Worm (Caenorhabditis elegans) whole organism, L2 larva: ENCODE data around the gene C54E10.11.

Source experiments
- C34F6.9 ChIP-seq: fragments of 150-350 bp; optimal IDR thresholded peaks from 2 replicates; lab custom pipeline; 2014; ENCODE audit warnings: missing biosample characterization, missing genetic modification characterization
- ZK546.5 ChIP-seq: sonication (generic microtip); optimal IDR thresholded peaks from 2 replicates; lab custom pipeline; 2017; ENCODE audit warnings: missing biosample characterization, missing genetic modification characterization
- aly-2 ChIP-seq: fragments of 150-350 bp; optimal IDR thresholded peaks from 2 replicates; lab custom pipeline; 2014; ENCODE audit warnings: missing biosample characterization, missing genetic modification characterization
- blmp-1 ChIP-seq: sonication (generic microtip); optimal IDR thresholded peaks from 2 replicates; lab custom pipeline; 2017; ENCODE audit warnings: missing genetic modification characterization, mild to moderate bottlenecking, missing compliant biosample characterization, antibody characterized with exemption, moderate library complexity; ENCODE audit not compliant: insufficient read depth
- ceh-16 ChIP-seq: fragments of 150-350 bp; optimal IDR thresholded peaks from 2 replicates; lab custom pipeline; 2014; ENCODE audit warnings: missing biosample characterization, missing genetic modification characterization
- ceh-82 ChIP-seq: fragments of 150-350 bp; optimal IDR thresholded peaks from 2 replicates; lab custom pipeline; 2014; ENCODE audit warnings: missing biosample characterization, missing genetic modification characterization
- crh-2 ChIP-seq: sonication (generic microtip); optimal IDR thresholded peaks from 2 replicates; lab custom pipeline; 2017; ENCODE audit warnings: missing biosample characterization, missing genetic modification characterization
- dmd-4 ChIP-seq: sonication (generic microtip); optimal IDR thresholded peaks from 2 replicates; lab custom pipeline; 2017; ENCODE audit warnings: missing biosample characterization, missing genetic modification characterization
- elt-1 ChIP-seq: fragments of 150-350 bp; optimal IDR thresholded peaks from 2 replicates; lab custom pipeline; 2014; ENCODE audit warnings: missing biosample characterization, missing genetic modification characterization
- elt-3 ChIP-seq: sonication (generic microtip); optimal IDR thresholded peaks from 2 replicates; lab custom pipeline; 2017; ENCODE audit warnings: missing biosample characterization, missing genetic modification characterization
- fos-1 ChIP-seq: fragments of 150-350 bp; optimal IDR thresholded peaks from 2 replicates; lab custom pipeline; 2014; ENCODE audit warnings: missing biosample characterization, missing genetic modification characterization
- gmeb-1 ChIP-seq: fragments of 150-350 bp; optimal IDR thresholded peaks from 2 replicates; lab custom pipeline; 2014; ENCODE audit warnings: missing biosample characterization, missing genetic modification characterization
- lin-13 ChIP-seq: fragments of 150-350 bp; optimal IDR thresholded peaks from 2 replicates; lab custom pipeline; 2014; ENCODE audit warnings: missing biosample characterization, missing genetic modification reagents, missing genetic modification characterization
- lsy-2 ChIP-seq, 2 experiments: fragments of 150-350 bp in 1 of 2; sonication (generic microtip) in 1 of 2; optimal IDR thresholded peaks; 2 replicates each; lab custom pipeline; 2014 to 2017; ENCODE audit warnings: missing biosample characterization in 2 of 2, missing genetic modification characterization in 2 of 2
- mab-5 ChIP-seq: fragments of 150-350 bp; optimal IDR thresholded peaks from 2 replicates; lab custom pipeline; 2014; ENCODE audit warnings: missing biosample characterization, missing genetic modification characterization
- mbf-1 ChIP-seq: sonication (generic microtip); optimal IDR thresholded peaks from 2 replicates; lab custom pipeline; 2017; ENCODE audit warnings: missing biosample characterization, missing genetic modification characterization
- nhr-10 ChIP-seq: sonication (generic microtip); optimal IDR thresholded peaks from 2 replicates; lab custom pipeline; 2017; ENCODE audit warnings: missing biosample characterization, missing genetic modification characterization
- nhr-11 ChIP-seq: fragments of 150-350 bp; optimal IDR thresholded peaks from 2 replicates; lab custom pipeline; 2014; ENCODE audit warnings: missing biosample characterization, missing genetic modification characterization
- nhr-12 ChIP-seq: fragments of 150-350 bp; optimal IDR thresholded peaks from 2 replicates; lab custom pipeline; 2014; ENCODE audit warnings: missing biosample characterization, missing genetic modification characterization
- nhr-21 ChIP-seq: fragments of 150-350 bp; optimal IDR thresholded peaks from 2 replicates; lab custom pipeline; 2014; ENCODE audit warnings: missing biosample characterization, missing genetic modification characterization
- nhr-23 ChIP-seq: fragments of 150-350 bp; optimal IDR thresholded peaks from 2 replicates; lab custom pipeline; 2014; ENCODE audit warnings: missing biosample characterization, missing genetic modification reagents, missing genetic modification characterization
- nhr-237 ChIP-seq: fragments of 150-350 bp; optimal IDR thresholded peaks from 2 replicates; lab custom pipeline; 2014; ENCODE audit warnings: missing biosample characterization, missing genetic modification characterization
- nhr-25 ChIP-seq: fragments of 150-350 bp; sonication (generic microtip); optimal IDR thresholded peaks from 3 replicates; lab custom pipeline; 2014; ENCODE audit warnings: missing biosample characterization, missing genetic modification characterization
- nhr-6 ChIP-seq: fragments of 150-350 bp; optimal IDR thresholded peaks from 2 replicates; lab custom pipeline; 2014; ENCODE audit warnings: missing biosample characterization, missing genetic modification characterization
- nhr-77 ChIP-seq: fragments of 150-350 bp; optimal IDR thresholded peaks from 2 replicates; lab custom pipeline; 2014; ENCODE audit warnings: missing biosample characterization, missing genetic modification characterization
- peb-1 ChIP-seq: fragments of 150-350 bp; optimal IDR thresholded peaks from 2 replicates; lab custom pipeline; 2014; ENCODE audit warnings: missing biosample characterization, missing genetic modification characterization
- sem-4 ChIP-seq: fragments of 150-350 bp; optimal IDR thresholded peaks from 2 replicates; lab custom pipeline; 2014; ENCODE audit warnings: missing biosample characterization, missing genetic modification reagents, missing genetic modification characterization
- skn-1 ChIP-seq: sonication (generic microtip); optimal IDR thresholded peaks from 2 replicates; lab custom pipeline; 2017; ENCODE audit warnings: missing biosample characterization, missing genetic modification characterization
- sma-3 ChIP-seq: sonication (generic microtip); optimal IDR thresholded peaks from 2 replicates; lab custom pipeline; 2016; ENCODE audit warnings: missing genetic modification reagents, missing genetic modification characterization, missing compliant biosample characterization
- sma-9 ChIP-seq, 2 experiments: fragments of 150-350 bp in 1 of 2; sonication (generic microtip) in 1 of 2; optimal IDR thresholded peaks; 2 replicates each; lab custom pipeline; 2014 to 2016; ENCODE audit warnings: missing genetic modification characterization in 2 of 2, mild to moderate bottlenecking in 1 of 2, missing biosample characterization in 1 of 2, missing compliant biosample characterization in 1 of 2, missing genetic modification reagents in 1 of 2, moderate library complexity in 1 of 2
- snpc-4 ChIP-seq: fragments of 150-350 bp; optimal IDR thresholded peaks from 2 replicates; lab custom pipeline; 2014; ENCODE audit warnings: missing biosample characterization, missing genetic modification characterization
- unc-55 ChIP-seq: fragments of 150-350 bp; sonication (generic microtip); optimal IDR thresholded peaks from 3 replicates; lab custom pipeline; 2014; ENCODE audit warnings: missing biosample characterization, missing genetic modification reagents, missing genetic modification characterization
- zag-1 ChIP-seq: fragments of 150-350 bp; optimal IDR thresholded peaks from 2 replicates; lab custom pipeline; 2014; ENCODE audit warnings: missing biosample characterization, missing genetic modification characterization
- ztf-1 ChIP-seq: fragments of 200-800 bp; sonication (Bioruptor generic); conservative IDR thresholded peaks from 2 replicates; pipeline ENCODE4 v1.3.6; 2022; ENCODE audit warnings: missing genetic modification characterization, missing compliant biosample characterization
- ztf-11 ChIP-seq: sonication (generic microtip); optimal IDR thresholded peaks from 2 replicates; lab custom pipeline; 2017; ENCODE audit warnings: missing biosample characterization, missing genetic modification characterization

The C54E10.11 gene

DNA sequence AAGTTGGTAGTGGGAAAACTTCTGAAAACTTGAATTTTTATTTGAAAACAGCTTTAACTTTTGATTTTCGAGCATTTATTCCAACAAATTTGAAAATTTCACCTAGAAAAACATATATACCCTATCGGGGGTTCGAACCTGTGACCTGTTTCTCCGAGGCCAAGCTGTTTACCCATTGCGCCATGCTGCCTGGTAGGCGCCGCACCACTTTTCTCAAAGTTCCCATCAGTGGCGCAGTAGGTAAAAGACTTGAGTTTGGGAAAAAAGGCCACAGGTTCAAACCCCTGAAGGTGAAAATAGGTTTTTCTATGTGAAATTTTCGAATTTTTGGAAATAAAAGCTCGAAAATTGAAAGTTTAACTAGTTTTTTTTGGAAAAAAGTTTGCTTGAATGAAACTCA, 21.4 kb downstream of the C54E10.11 start:
- TF ChIP-seq nhr-237 (tag; lab: Kevin White, UChicago) (no peak), ztf-11 (no peak), nhr-23 (tag; lab: Kevin White, UChicago) (no peak), dmd-4 (tag; lab: Kevin White, UChicago) (no peak), mab-5 (tag; lab: Kevin White, UChicago) (no peak), ceh-82 (tag; lab: Kevin White, UChicago) (no peak), elt-1 (tag; lab: Kevin White, UChicago) (no peak), C34F6.9 (tag; lab: Kevin White, UChicago) (no peak), crh-2 (no peak), sma-9 (GFP tag; optimal IDR thresholded peaks at IDR 0.05; lab: Kevin White, UChicago) (no peak), sma-9 (tag; optimal IDR thresholded peaks at IDR 0.05; lab: Kevin White, UChicago) (no peak), aly-2 (no peak), lin-13 (GFP tag; lab: Kevin White, UChicago) (no peak), nhr-25 (tag; lab: Kevin White, UChicago) (no peak), nhr-77 (tag; lab: Kevin White, UChicago) (no peak)

DNA sequence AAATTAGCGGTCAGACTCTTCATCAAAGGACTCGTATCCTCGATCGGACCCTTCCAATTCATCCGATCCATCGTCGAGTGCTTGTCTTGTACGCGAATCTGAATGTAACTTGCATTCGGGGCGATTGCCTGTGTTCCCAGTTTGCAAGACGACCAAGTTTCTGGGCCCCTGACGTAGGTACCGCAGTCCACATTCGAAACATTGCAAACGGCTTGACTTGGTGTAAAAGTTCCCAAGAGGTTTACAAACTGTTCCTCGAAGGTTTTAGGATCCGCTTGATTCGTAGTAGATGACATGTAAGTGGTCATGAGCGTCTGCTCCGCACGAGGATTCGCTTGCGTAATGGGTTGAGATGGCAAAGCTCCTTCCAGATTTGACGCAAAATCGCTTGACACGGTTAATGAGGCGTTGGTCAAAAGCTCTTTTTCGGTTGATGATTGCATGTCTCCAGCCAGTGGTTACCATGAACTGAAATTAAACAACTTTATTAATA, 25.7 kb downstream of the C54E10.11 start, which contains the start of gene Y17D7B.4:
Y17D7B.4 (minus strand) TSS at position 443 of the 493 bp plus-strand sequence.
- TF ChIP-seq nhr-21 (tag; lab: Kevin White, UChicago) = no peak
- no peak for TF ChIP-seq elt-1 (tag; lab: Kevin White, UChicago)
- TF ChIP-seq ceh-16 (tag; lab: Kevin White, UChicago) = no peak
- no peak for TF ChIP-seq sem-4 (tag; lab: Kevin White, UChicago)
- TF ChIP-seq ceh-82 (tag; lab: Kevin White, UChicago) = no peak
- no peak for TF ChIP-seq skn-1 (tag; lab: Kevin White, UChicago)
- no peak for TF ChIP-seq nhr-10 (tag; lab: Kevin White, UChicago)
- no peak for TF ChIP-seq sma-9 (GFP tag; optimal IDR thresholded peaks at IDR 0.05; lab: Kevin White, UChicago)
- no peak for TF ChIP-seq sma-9 (tag; optimal IDR thresholded peaks at IDR 0.05; lab: Kevin White, UChicago)
- TF ChIP-seq ztf-1 (GFP tag; lab: Robert Waterston, UW) = no peak
- TF ChIP-seq nhr-6 = no peak
- no peak for TF ChIP-seq C34F6.9 (tag; lab: Kevin White, UChicago)
- no peak for TF ChIP-seq nhr-23 (tag; lab: Kevin White, UChicago)

DNA sequence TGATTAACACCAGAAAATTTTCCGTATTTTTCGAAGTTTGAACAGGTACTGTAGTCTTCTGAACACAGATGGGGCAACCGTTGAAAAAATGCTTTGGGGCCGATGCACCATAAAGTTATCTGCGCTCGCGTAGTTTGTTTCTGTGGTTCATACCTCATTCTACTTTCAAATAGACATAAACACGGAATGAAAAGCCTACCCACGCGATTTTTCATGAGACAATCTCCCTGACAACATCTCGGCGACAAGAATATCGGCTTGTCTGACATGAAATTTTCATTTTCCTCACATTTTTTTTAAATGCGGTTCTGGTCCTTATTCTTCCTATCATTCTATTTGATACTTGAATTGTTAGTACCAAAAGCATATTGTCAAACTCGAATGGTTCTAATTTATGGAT, 29.2 kb downstream of the C54E10.11 start, which contains the start of gene clec-257:
clec-257 (plus strand) TSS at position 301 of the 400 bp plus-strand sequence.
- TF ChIP-seq peb-1 (tag; lab: Kevin White, UChicago) (no peak), nhr-10 (tag; lab: Kevin White, UChicago) (no peak), C34F6.9 (tag; lab: Kevin White, UChicago) (no peak), snpc-4 (tag; lab: Kevin White, UChicago) (no peak), unc-55 (GFP tag; lab: Kevin White, UChicago) (no peak), ztf-1 (GFP tag; lab: Robert Waterston, UW) (no peak), nhr-12 (tag; lab: Kevin White, UChicago) (no peak), nhr-21 (tag; lab: Kevin White, UChicago) (no peak), mab-5 (tag; lab: Kevin White, UChicago) (no peak), dmd-4 (tag; lab: Kevin White, UChicago) (no peak), gmeb-1 (tag; lab: Kevin White, UChicago) (no peak)

DNA sequence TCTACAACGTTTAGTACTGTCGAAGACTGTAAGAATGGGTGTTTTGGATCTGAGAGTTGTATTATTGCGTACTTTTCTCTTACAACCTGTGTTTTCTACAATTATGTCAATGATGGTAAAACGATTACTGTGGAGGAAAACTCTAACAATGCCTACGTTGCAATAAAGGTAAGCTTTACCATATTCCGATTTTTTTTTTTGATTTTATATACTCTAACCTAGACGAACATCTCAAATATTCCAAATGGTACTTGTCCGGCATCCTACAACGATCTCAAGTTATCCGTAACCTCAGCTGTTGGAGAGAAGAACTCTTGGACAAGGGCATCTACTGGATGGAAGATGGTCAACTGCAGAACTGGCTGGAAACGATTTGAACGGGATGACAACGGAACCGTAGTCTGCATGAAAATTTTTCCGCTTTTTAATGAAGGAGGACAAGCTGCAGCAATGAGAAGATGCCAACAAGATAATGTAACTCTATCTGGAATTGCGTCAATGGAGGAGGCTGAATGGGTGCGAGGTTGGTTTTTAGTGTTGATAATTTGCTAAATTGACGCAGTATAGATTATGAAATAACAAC, 30.1 kb downstream of the C54E10.11 start:
- TF ChIP-seq dmd-4 (tag; lab: Kevin White, UChicago) = no peak
- TF ChIP-seq ztf-1 (GFP tag; lab: Robert Waterston, UW) = no peak
- TF ChIP-seq nhr-11 = no peak

DNA sequence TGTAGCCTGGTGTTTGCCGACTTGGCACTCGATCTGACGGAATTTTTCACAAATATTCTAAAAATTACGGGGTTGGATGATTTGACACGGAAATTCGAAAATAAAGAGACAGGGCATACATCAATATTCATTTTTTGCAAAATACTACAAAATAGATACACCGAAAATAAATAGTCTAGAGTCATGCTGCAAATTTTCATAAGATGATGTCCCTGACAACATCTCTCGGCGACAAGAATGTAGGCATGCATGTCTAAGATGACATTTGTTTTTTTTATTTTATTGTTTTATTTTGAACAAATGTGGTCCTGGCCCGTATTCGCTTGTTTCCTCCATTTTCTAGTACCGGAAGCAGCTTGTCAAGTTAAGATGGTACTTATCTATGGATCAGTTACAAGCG, 30.6 kb downstream of the C54E10.11 start, which contains the start of gene clec-256:
clec-256 (plus strand) TSS at position 301 of the 400 bp plus-strand sequence.
- TF ChIP-seq nhr-77 (tag; lab: Kevin White, UChicago) (no peak), mbf-1 (tag; lab: Kevin White, UChicago) (no peak), crh-2 (no peak), sma-3 (GFP tag; lab: Kevin White, UChicago) (no peak), blmp-1 (tag; lab: Kevin White, UChicago) (no peak), peb-1 (tag; lab: Kevin White, UChicago) (no peak), nhr-21 (tag; lab: Kevin White, UChicago) (no peak), ztf-11 (no peak), sma-9 (GFP tag; optimal IDR thresholded peaks at IDR 0.05; lab: Kevin White, UChicago) (no peak), sma-9 (tag; optimal IDR thresholded peaks at IDR 0.05; lab: Kevin White, UChicago) (no peak), ztf-1 (GFP tag; lab: Robert Waterston, UW) (no peak), unc-55 (GFP tag; lab: Kevin White, UChicago) (no peak), elt-3 (tag; lab: Kevin White, UChicago) (no peak), lin-13 (GFP tag; lab: Kevin White, UChicago) (no peak), fos-1 (no peak), ceh-82 (tag; lab: Kevin White, UChicago) (no peak), nhr-12 (tag; lab: Kevin White, UChicago) (no peak), lsy-2 (tag; optimal IDR thresholded peaks at IDR 0.05; lab: Kevin White, UChicago) (no peak), ZK546.5 (tag; lab: Kevin White, UChicago) (no peak), aly-2 (no peak), zag-1 (tag; lab: Kevin White, UChicago) (no peak)
